Fruit fly (Drosophila melanogaster): ENCODE data around the gene CG2258.

- TF ChIP-seq unc-4 (GFP tag; IDR thresholded peaks at IDR 0.05; ENCODE audit: partially characterized antibody): no peak
- no peak for TF ChIP-seq CG10366 (GFP tag; IDR thresholded peaks at IDR 0.05)
- no peak for TF ChIP-seq CG34224 (GFP tag; IDR thresholded peaks at IDR 0.05; ENCODE audit: partially characterized antibody)
- TF ChIP-seq so (GFP tag; IDR thresholded peaks at IDR 0.05): no peak
- TF ChIP-seq nau (GFP tag; optimal IDR thresholded peaks at IDR 0.05): no peak
- TF ChIP-seq CG10462 (GFP tag; optimal IDR thresholded peaks at IDR 0.05): no peak
- no peak for TF ChIP-seq CG14965 (GFP tag; optimal IDR thresholded peaks at IDR 0.05; ENCODE audit: borderline replicate concordance)
- no peak for TF ChIP-seq CG9727 (GFP tag; optimal IDR thresholded peaks at IDR 0.05)
- no peak for TF ChIP-seq trh (GFP tag; optimal IDR thresholded peaks at IDR 0.05)
- TF ChIP-seq CG12219 (GFP tag; optimal IDR thresholded peaks at IDR 0.05): no peak
These were observed 45.8 kb downstream of the CG2258 start for dm6 chrX:8056084-8056483.

All from whole organism, embryonic.